Worm (Caenorhabditis elegans) whole organism, L1 larva: ENCODE results near the gene pitr-1.

Source experiments
- aly-2 ChIP-seq: fragments of 150-350 bp; optimal IDR thresholded peaks from 2 replicates; lab custom pipeline; 2014; ENCODE audit warnings: missing biosample characterization, missing genetic modification characterization
- ama-1 ChIP-seq: fragments of 150-350 bp; optimal IDR thresholded peaks from 2 replicates; lab custom pipeline; 2014
- efl-1 ChIP-seq, 4 experiments: fragments of 150-350 bp; optimal IDR thresholded peaks in 3 of 4; peaks in 1 of 4; 1 replicate in 1 of 4; 2 replicates in 3 of 4; lab custom pipeline; 2014; ENCODE audit warnings: missing biosample characterization in 2 of 4, missing genetic modification characterization in 2 of 4, missing genetic modification reagents in 2 of 4
- fkh-10 ChIP-seq: sonication (generic microtip); optimal IDR thresholded peaks from 2 replicates; lab custom pipeline; 2017; ENCODE audit warnings: missing biosample characterization, missing genetic modification reagents, missing genetic modification characterization
- nhr-76 ChIP-seq: sonication (generic microtip); optimal IDR thresholded peaks from 2 replicates; lab custom pipeline; 2017; ENCODE audit warnings: missing biosample characterization, missing genetic modification characterization
- skn-1 ChIP-seq: fragments of 150-350 bp; optimal IDR thresholded peaks from 2 replicates; lab custom pipeline; 2014; ENCODE audit warnings: missing biosample characterization, missing genetic modification characterization
- snpc-4 ChIP-seq: fragments of 150-350 bp; optimal IDR thresholded peaks from 2 replicates; lab custom pipeline; 2014; ENCODE audit warnings: missing biosample characterization, missing genetic modification characterization
- sox-4 ChIP-seq: sonication (generic microtip); optimal IDR thresholded peaks from 2 replicates; lab custom pipeline; 2016; ENCODE audit warnings: missing genetic modification characterization, missing compliant biosample characterization
- unc-130 ChIP-seq: fragments of 150-350 bp; optimal IDR thresholded peaks from 2 replicates; lab custom pipeline; 2017; ENCODE audit warnings: missing biosample characterization, missing genetic modification characterization, inconsistent platforms
- unc-62 ChIP-seq: fragments of 150-350 bp; optimal IDR thresholded peaks from 2 replicates; lab custom pipeline; 2014; ENCODE audit warnings: missing biosample characterization, missing genetic modification reagents, missing genetic modification characterization

DNA sequence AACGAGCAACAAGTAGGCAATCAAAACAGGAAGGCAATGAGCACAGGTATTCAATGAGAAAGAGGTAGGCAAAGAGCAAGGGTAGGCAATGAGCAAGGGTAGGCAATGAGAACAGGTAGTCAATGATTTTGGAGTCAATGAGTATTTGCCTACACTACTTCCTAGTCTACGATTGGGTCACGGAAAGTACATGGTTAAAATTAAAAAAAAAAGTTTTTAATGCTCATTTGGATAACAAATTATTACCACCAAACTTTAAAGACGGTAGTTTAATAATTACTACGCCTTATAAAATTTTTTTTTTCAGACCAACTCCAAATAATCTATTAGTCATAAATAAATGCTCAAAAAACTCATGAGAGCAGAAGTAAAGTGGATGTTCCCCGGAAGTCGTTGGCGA, 12.1 kb upstream of the pitr-1 start, which contains the start of gene ptp-8:
- TF ChIP-seq unc-130 (tag; lab: Kevin White, UChicago), result no peak
- TF ChIP-seq aly-2, result no peak
- no peak for TF ChIP-seq fkh-10 (GFP tag; lab: Kevin White, UChicago)
- TF ChIP-seq skn-1 (tag; lab: Kevin White, UChicago), result no peak
- no peak for TF ChIP-seq sox-4 (tag; lab: Kevin White, UChicago)
- no peak for TF ChIP-seq snpc-4 (tag; lab: Kevin White, UChicago)
- no peak for TF ChIP-seq unc-62 (GFP tag; lab: Kevin White, UChicago)
- no peak for TF ChIP-seq ama-1 (lab: Kevin White, UChicago)
- no peak for TF ChIP-seq nhr-76 (tag; lab: Kevin White, UChicago)
- no peak for TF ChIP-seq efl-1 (optimal IDR thresholded peaks at IDR 0.05; lab: Kevin White, UChicago)
- no peak for TF ChIP-seq efl-1 (GFP tag; optimal IDR thresholded peaks at IDR 0.05 in 1 of 2; lab: Kevin White, UChicago)
